Worm (Caenorhabditis elegans) whole organism, young adult: Measurements from ENCODE around the gene nhr-270.

Source experiments
- B0261.1 ChIP-seq: sonication (generic microtip); optimal IDR thresholded peaks from 2 replicates; lab custom pipeline; 2016; ENCODE audit warnings: mild to moderate bottlenecking, missing genetic modification characterization, moderate library complexity, missing compliant biosample characterization
- F22D6.2 ChIP-seq: sonication (generic microtip); optimal IDR thresholded peaks from 2 replicates; lab custom pipeline; 2016; ENCODE audit warnings: mild to moderate bottlenecking, missing genetic modification characterization, missing compliant biosample characterization
- F33H1.4 ChIP-seq: fragments of 200-800 bp; sonication (Bioruptor generic); IDR thresholded peaks from 2 replicates; pipeline ENCODE4 v1.3.6; 2022; ENCODE audit warnings: missing genetic modification reagents, missing genetic modification characterization, missing compliant biosample characterization
- F49E8.2 ChIP-seq: sonication (generic microtip); optimal IDR thresholded peaks from 3 replicates; lab custom pipeline; 2017; ENCODE audit warnings: missing genetic modification characterization, mild to moderate bottlenecking, missing compliant biosample characterization, antibody characterized with exemption, moderate library complexity; ENCODE audit not compliant: insufficient read depth
- T26A5.8 ChIP-seq: sonication (generic microtip); optimal IDR thresholded peaks from 2 replicates; lab custom pipeline; 2016; ENCODE audit warnings: missing genetic modification characterization, missing compliant biosample characterization
- Y67H2A.10 ChIP-seq: fragments of 200-800 bp; sonication (Bioruptor generic); conservative IDR thresholded peaks from 2 replicates; pipeline ENCODE4 v1.3.6; 2022; ENCODE audit warnings: missing genetic modification reagents, missing genetic modification characterization, missing compliant biosample characterization
- Y79H2A.3 ChIP-seq: fragments of 200-800 bp; sonication (Bioruptor generic); conservative IDR thresholded peaks from 2 replicates; pipeline ENCODE4 v1.3.6; 2022; ENCODE audit warnings: missing genetic modification reagents, missing genetic modification characterization, missing compliant biosample characterization
- ama-1 ChIP-seq, 3 experiments: fragments of 150-350 bp in 1 of 3; sonication (generic microtip) in 2 of 3; optimal IDR thresholded peaks; 2 replicates each; lab custom pipeline; 2014 to 2018; ENCODE audit warnings: missing biosample characterization in 2 of 3, missing genetic modification characterization in 2 of 3, missing genetic modification reagents in 2 of 3
- athp-1 ChIP-seq: sonication (generic microtip); optimal IDR thresholded peaks from 2 replicates; lab custom pipeline; 2017; ENCODE audit warnings: mild to moderate bottlenecking, missing genetic modification characterization, missing compliant biosample characterization
- attf-5 ChIP-seq: fragments of 200-800 bp; sonication (Bioruptor generic); optimal IDR thresholded peaks from 2 replicates; lab custom pipeline; 2018; ENCODE audit warnings: mild to moderate bottlenecking, missing genetic modification characterization, missing compliant biosample characterization
- attf-6 ChIP-seq: fragments of 200-800 bp; sonication (Bioruptor generic); IDR thresholded peaks from 2 replicates; pipeline ENCODE4 v1.3.6; 2022; ENCODE audit warnings: missing genetic modification reagents, missing genetic modification characterization, missing compliant biosample characterization
- cebp-1 ChIP-seq, 2 experiments: fragments of 200-800 bp in 1 of 2; sonication (Bioruptor generic) in 1 of 2; sonication (generic microtip) in 1 of 2; IDR thresholded peaks in 1 of 2; optimal IDR thresholded peaks in 1 of 2; 2 replicates each; pipeline versions ENCODE4 v1.3.6 to Lab custom; 2017 to 2022; ENCODE audit warnings: missing compliant biosample characterization in 2 of 2, missing genetic modification characterization in 2 of 2, mild to moderate bottlenecking in 1 of 2, missing genetic modification reagents in 1 of 2, moderate library complexity in 1 of 2
- ceh-27 ChIP-seq: fragments of 200-800 bp; sonication (Bioruptor generic); optimal IDR thresholded peaks from 2 replicates; lab custom pipeline; 2018; ENCODE audit warnings: mild to moderate bottlenecking, missing genetic modification characterization, moderate library complexity, missing compliant biosample characterization
- ceh-58 ChIP-seq: fragments of 200-800 bp; sonication (Bioruptor generic); IDR thresholded peaks from 2 replicates; pipeline ENCODE4 v1.3.6; 2022; ENCODE audit warnings: missing genetic modification characterization, missing compliant biosample characterization
- ceh-91 ChIP-seq: fragments of 200-800 bp; sonication (Bioruptor generic); IDR thresholded peaks from 2 replicates; pipeline ENCODE4 v1.3.6; 2022; ENCODE audit warnings: missing genetic modification reagents, missing genetic modification characterization, missing compliant biosample characterization
- chd-7 ChIP-seq: sonication (generic microtip); optimal IDR thresholded peaks from 2 replicates; lab custom pipeline; 2016; ENCODE audit warnings: mild to moderate bottlenecking, missing genetic modification characterization, moderate library complexity, missing compliant biosample characterization
- die-1 ChIP-seq: sonication (generic microtip); optimal IDR thresholded peaks from 2 replicates; lab custom pipeline; 2016; ENCODE audit warnings: missing genotype, mild to moderate bottlenecking, missing genetic modification characterization, missing compliant biosample characterization
- dpff-1 ChIP-seq: sonication (generic microtip); optimal IDR thresholded peaks from 2 replicates; lab custom pipeline; 2017; ENCODE audit warnings: mild to moderate bottlenecking, missing genetic modification characterization, missing compliant biosample characterization
- ets-4 ChIP-seq: fragments of 200-800 bp; sonication (Bioruptor generic); optimal IDR thresholded peaks from 2 replicates; lab custom pipeline; 2018; ENCODE audit warnings: mild to moderate bottlenecking, missing genetic modification characterization, missing compliant biosample characterization
- fkh-3 ChIP-seq: sonication (generic microtip); optimal IDR thresholded peaks from 2 replicates; lab custom pipeline; 2016; ENCODE audit warnings: mild to moderate bottlenecking, missing genetic modification characterization, missing compliant biosample characterization
- him-1 ChIP-seq: sonication (generic microtip); optimal IDR thresholded peaks from 2 replicates; lab custom pipeline; 2016; ENCODE audit warnings: missing genotype, missing genetic modification reagents, missing genetic modification characterization, missing compliant biosample characterization
- hlh-26 ChIP-seq: fragments of 200-800 bp; sonication (Bioruptor generic); conservative IDR thresholded peaks from 2 replicates; pipeline ENCODE4 v1.3.6; 2022; ENCODE audit warnings: missing genetic modification reagents, missing genetic modification characterization, missing compliant biosample characterization
- hmg-1.2 ChIP-seq: fragments of 200-800 bp; sonication (Bioruptor generic); IDR thresholded peaks from 2 replicates; pipeline ENCODE4 v1.3.6; 2022; ENCODE audit warnings: missing genetic modification reagents, missing genetic modification characterization, missing compliant biosample characterization
- hrde-1 ChIP-seq: sonication (generic microtip); optimal IDR thresholded peaks from 2 replicates; lab custom pipeline; 2016; ENCODE audit warnings: missing genetic modification characterization, mild to moderate bottlenecking, missing compliant biosample characterization, moderate library complexity, missing genotype, missing genetic modification reagents, borderline replicate concordance
- let-526 ChIP-seq: fragments of 200-800 bp; sonication (Bioruptor generic); IDR thresholded peaks from 2 replicates; pipeline ENCODE4 v1.3.6; 2022; ENCODE audit warnings: missing genetic modification reagents, missing genetic modification characterization, missing compliant biosample characterization
- let-607 ChIP-seq, 2 experiments: fragments of 200-800 bp in 1 of 2; sonication (Bioruptor generic) in 1 of 2; sonication (generic microtip) in 1 of 2; optimal IDR thresholded peaks; 2 replicates each; lab custom pipeline; 2016 to 2018; ENCODE audit warnings: mild to moderate bottlenecking in 2 of 2, missing compliant biosample characterization in 2 of 2, missing genetic modification characterization in 2 of 2, moderate library complexity in 2 of 2, missing genotype in 1 of 2
- lin-54 ChIP-seq: fragments of 200-800 bp; sonication (Bioruptor generic); optimal IDR thresholded peaks from 2 replicates; lab custom pipeline; 2018; ENCODE audit warnings: mild to moderate bottlenecking, missing genetic modification characterization, missing compliant biosample characterization
- lsy-27 ChIP-seq: sonication (generic microtip); optimal IDR thresholded peaks from 2 replicates; lab custom pipeline; 2017; ENCODE audit warnings: missing genetic modification characterization, mild to moderate bottlenecking, missing compliant biosample characterization, antibody characterized with exemption, missing genotype, borderline replicate concordance; ENCODE audit not compliant: insufficient read depth
- madf-6 ChIP-seq: fragments of 200-800 bp; sonication (Bioruptor generic); IDR thresholded peaks from 2 replicates; pipeline ENCODE4 v1.3.6; 2022; ENCODE audit warnings: missing genetic modification reagents, missing genetic modification characterization, missing compliant biosample characterization
- mcd-1 ChIP-seq: fragments of 200-800 bp; sonication (Bioruptor generic); IDR thresholded peaks from 2 replicates; pipeline ENCODE4 v1.3.6; 2022; ENCODE audit warnings: missing genetic modification reagents, missing genetic modification characterization, missing compliant biosample characterization
- nhr-80 ChIP-seq: sonication (generic microtip); optimal IDR thresholded peaks from 2 replicates; lab custom pipeline; 2016; ENCODE audit warnings: missing genetic modification characterization, missing compliant biosample characterization
- rcor-1 ChIP-seq: fragments of 200-800 bp; sonication (Bioruptor generic); IDR thresholded peaks from 2 replicates; pipeline ENCODE4 v1.3.6; 2022; ENCODE audit warnings: missing genetic modification reagents, missing genetic modification characterization, missing compliant biosample characterization
- repo-1 ChIP-seq: sonication (generic microtip); optimal IDR thresholded peaks from 2 replicates; lab custom pipeline; 2017; ENCODE audit warnings: mild to moderate bottlenecking, missing genetic modification characterization, missing compliant biosample characterization
- snpc-1.1 ChIP-seq: sonication (generic microtip); optimal IDR thresholded peaks from 2 replicates; lab custom pipeline; 2017; ENCODE audit warnings: missing genetic modification characterization, mild to moderate bottlenecking, missing compliant biosample characterization, antibody characterized with exemption, moderate library complexity, missing genotype, missing genetic modification reagents; ENCODE audit not compliant: insufficient read depth
- snpc-3.4 ChIP-seq: sonication (generic microtip); optimal IDR thresholded peaks from 2 replicates; lab custom pipeline; 2017; ENCODE audit warnings: missing genetic modification characterization, mild to moderate bottlenecking, missing compliant biosample characterization, antibody characterized with exemption, moderate library complexity, missing genotype, missing genetic modification reagents
- snpc-4 ChIP-seq, 5 experiments: fragments of 150-350 bp in 1 of 5; sonication (generic microtip) in 4 of 5; optimal IDR thresholded peaks; 2 replicates each; lab custom pipeline; 2014 to 2018; ENCODE audit warnings: missing genetic modification characterization in 5 of 5, missing biosample characterization in 3 of 5, antibody characterized with exemption in 2 of 5, mild to moderate bottlenecking in 2 of 5, missing compliant biosample characterization in 2 of 5, missing genotype in 2 of 5, moderate library complexity in 2 of 5, missing genetic modification reagents in 1 of 5
- somi-1 ChIP-seq: fragments of 200-800 bp; sonication (Bioruptor generic); optimal IDR thresholded peaks from 2 replicates; lab custom pipeline; 2018; ENCODE audit warnings: mild to moderate bottlenecking, missing genetic modification characterization, missing compliant biosample characterization
- sptf-2 ChIP-seq: fragments of 200-800 bp; sonication (Bioruptor generic); optimal IDR thresholded peaks from 2 replicates; lab custom pipeline; 2018; ENCODE audit warnings: mild to moderate bottlenecking, missing genetic modification characterization, missing compliant biosample characterization
- ztf-18 ChIP-seq: sonication (generic microtip); optimal IDR thresholded peaks from 2 replicates; lab custom pipeline; 2016; ENCODE audit warnings: missing genotype, mild to moderate bottlenecking, missing genetic modification characterization, missing compliant biosample characterization

The nhr-270 gene

ce11 chrV:779999-780398 is 24.5 kb downstream of the nhr-270 start, which contains the start of gene srbc-60 (continued):
- TF ChIP-seq ceh-27 (GFP tag; lab: Kevin White, UChicago) (no peak), Y79H2A.3 (GFP tag; lab: Robert Waterston, UW) (no peak), hrde-1 (tag; lab: Kevin White, UChicago) (no peak), ztf-18 (tag; lab: Kevin White, UChicago) (no peak), ets-4 (GFP tag; lab: Kevin White, UChicago) (no peak)

ce11 chrV:778339-778738 is 26.2 kb downstream of the nhr-270 start, which contains the start of gene srbc-59:
Gene srbc-59, plus strand, starts transcription at chrV:778639.
- no peak for TF ChIP-seq madf-6
- no peak for TF ChIP-seq attf-5 (GFP tag; lab: Kevin White, UChicago)
- TF ChIP-seq attf-6 (GFP tag; lab: Robert Waterston, UW), result no peak
- TF ChIP-seq F49E8.2 (tag; lab: Kevin White, UChicago), result no peak
- TF ChIP-seq fkh-3 (tag; lab: Kevin White, UChicago), result no peak
- no peak for TF ChIP-seq lsy-27 (tag; lab: Kevin White, UChicago)
- TF ChIP-seq B0261.1 (tag; lab: Kevin White, UChicago), result no peak

ce11 chrV:777285-777684 is 27.3 kb downstream of the nhr-270 start, which contains the start of gene R09E12.9:
Gene R09E12.9, plus strand, starts transcription at chrV:777600.
- TF ChIP-seq rcor-1 (GFP tag; lab: Robert Waterston, UW) (no peak), hmg-1.2 (GFP tag; lab: Robert Waterston, UW) (peak; percentile 52; the same call in 1 of the 2 replicates), chd-7 (tag; lab: Kevin White, UChicago) (no peak), attf-5 (GFP tag; lab: Kevin White, UChicago) (no peak), repo-1 (tag; lab: Kevin White, UChicago) (no peak), nhr-80 (tag; lab: Kevin White, UChicago) (peak; percentile 3), snpc-1.1 (tag; lab: Kevin White, UChicago) (no peak)

- TF ChIP-seq F33H1.4, result no peak
- TF ChIP-seq ceh-58 (GFP tag; lab: Robert Waterston, UW), result 0 out of 2 replicates have a peak, but pooled peaks have one; percentile 52
- no peak for TF ChIP-seq let-607 (tag; optimal IDR thresholded peaks at IDR 0.05; lab: Kevin White, UChicago)
- peak; percentile 49 for TF ChIP-seq him-1 (tag; lab: Kevin White, UChicago)
- TF ChIP-seq snpc-4 (GFP tag; optimal IDR thresholded peaks at IDR 0.05; lab: Kevin White, UChicago), result no peak
- TF ChIP-seq snpc-4 (tag; optimal IDR thresholded peaks at IDR 0.05; lab: Kevin White, UChicago), result peak in 2 of 4 experiments; percentile 10 to 39
- no peak for TF ChIP-seq ceh-27 (GFP tag; lab: Kevin White, UChicago)
- no peak for TF ChIP-seq let-526 (GFP tag; lab: Robert Waterston, UW)
- peak; percentile 49 for TF ChIP-seq snpc-3.4 (tag; lab: Kevin White, UChicago)
- TF ChIP-seq cebp-1 (GFP tag; IDR thresholded peaks at IDR 0.05; lab: Robert Waterston, UW), result no peak
- peak; percentile 30 for TF ChIP-seq cebp-1 (tag; optimal IDR thresholded peaks at IDR 0.05; lab: Kevin White, UChicago)
- TF ChIP-seq T26A5.8 (tag; lab: Kevin White, UChicago), result peak; percentile 2
- no peak for TF ChIP-seq Y67H2A.10 (GFP tag; lab: Robert Waterston, UW)
- no peak for TF ChIP-seq somi-1 (GFP tag; lab: Kevin White, UChicago)
- TF ChIP-seq die-1, result no peak
- no peak for TF ChIP-seq athp-1 (tag; lab: Kevin White, UChicago)
- peak; percentile 83 for TF ChIP-seq mcd-1 (GFP tag; lab: Robert Waterston, UW)
- TF ChIP-seq dpff-1 (tag; lab: Kevin White, UChicago), result no peak
- no peak for TF ChIP-seq F22D6.2 (tag; lab: Kevin White, UChicago)
- no peak for TF ChIP-seq ceh-91 (GFP tag; lab: Robert Waterston, UW)
- TF ChIP-seq sptf-2, result no peak
- TF ChIP-seq ama-1 (optimal IDR thresholded peaks at IDR 0.05; lab: Kevin White, UChicago), result no peak
- TF ChIP-seq ama-1 (GFP tag; optimal IDR thresholded peaks at IDR 0.05; lab: Kevin White, UChicago), result peak in 1 of 2 experiments; percentile 52
- TF ChIP-seq hlh-26 (GFP tag; lab: Robert Waterston, UW), result no peak
- peak; percentile 77 for TF ChIP-seq lin-54 (GFP tag; lab: Kevin White, UChicago)
- TF ChIP-seq madf-6, result peak; percentile 27
Measured at ce11 chrV:774875-775359, 29.6 kb downstream of the nhr-270 start, which contains the start of gene srbc-58. Gene srbc-58, plus strand, starts transcription at chrV:774995.
